Worm (Caenorhabditis elegans): ENCODE measurements around the gene slc-5A12.

ce11 chrIV:11923074-11923473 is 14.1 kb upstream of the slc-5A12 start, which contains the start of gene srlf-31:
- TF ChIP-seq madf-3 (GFP tag; IDR thresholded peaks at IDR 0.05) (no peak), mel-28 (tag; optimal IDR thresholded peaks at IDR 0.05; ENCODE audit: borderline replicate concordance) (no peak), F49E8.2 (tag; optimal IDR thresholded peaks at IDR 0.05; ENCODE audit: insufficient read depth) (no peak), zfh-2 (GFP tag; conservative IDR thresholded peaks at IDR 0.05) (no peak), unc-62 (GFP tag; optimal IDR thresholded peaks at IDR 0.05) (no peak), ceh-100 (GFP tag; IDR thresholded peaks at IDR 0.05) (no peak), nhr-120 (GFP tag; IDR thresholded peaks at IDR 0.05) (no peak), bed-1 (GFP tag; IDR thresholded peaks at IDR 0.05) (no peak)
